Worm (Caenorhabditis elegans): Measurements from ENCODE around the gene rnp-2.

ce11 chrIV:4176659-4177058 is 4.8 kb downstream of the rnp-2 start:
- TF ChIP-seq nhr-237 (tag; optimal IDR thresholded peaks at IDR 0.05) (no peak), nhr-12 (tag; optimal IDR thresholded peaks at IDR 0.05) (no peak), elt-1 (tag; optimal IDR thresholded peaks at IDR 0.05; ENCODE audit: borderline replicate concordance, insufficient read depth) (no peak), nhr-28 (tag; optimal IDR thresholded peaks at IDR 0.05) (no peak), mep-1 (tag; optimal IDR thresholded peaks at IDR 0.05) (no peak), lin-13 (tag; optimal IDR thresholded peaks at IDR 0.05) (no peak), lsy-2 (tag; optimal IDR thresholded peaks at IDR 0.05) (no peak), ztf-11 (tag; optimal IDR thresholded peaks at IDR 0.05) (no peak), unc-39 (tag; optimal IDR thresholded peaks at IDR 0.05) (no peak), hlh-1 (tag; optimal IDR thresholded peaks at IDR 0.05) (no peak)

Measured in whole organism, mixed stage, embryonic.